Fruit fly (Drosophila melanogaster) whole organism, adult: ENCODE measurements around the gene CG15498.

ENCODE experiments used
- CG11617 ChIP-seq: fragments of 200-800 bp; sonication (Bioruptor generic); optimal IDR thresholded peaks from 2 replicates; lab custom pipeline; 2017; ENCODE audit warnings: mild to moderate bottlenecking, missing biosample characterization, missing genetic modification reagents, missing genetic modification characterization
- CG12768 ChIP-seq: fragments of 200-800 bp; sonication (Bioruptor generic); optimal IDR thresholded peaks from 2 replicates; lab custom pipeline; 2017; ENCODE audit warnings: missing biosample characterization, missing genetic modification characterization, mild to moderate bottlenecking, moderate library complexity, missing genetic modification reagents
- CG33017 ChIP-seq: fragments of 200-800 bp; sonication (Bioruptor generic); optimal IDR thresholded peaks from 2 replicates; lab custom pipeline; 2018; ENCODE audit warnings: missing biosample characterization, mild to moderate bottlenecking, missing genetic modification characterization, moderate library complexity
- CG5204 ChIP-seq: fragments of 200-800 bp; sonication (Bioruptor generic); optimal IDR thresholded peaks from 2 replicates; lab custom pipeline; 2016; ENCODE audit warnings: missing biosample characterization, missing genetic modification characterization
- CG7045 ChIP-seq: fragments of 200-800 bp; sonication (Bioruptor generic); optimal IDR thresholded peaks from 2 replicates; lab custom pipeline; 2017; ENCODE audit warnings: missing biosample characterization, mild to moderate bottlenecking, missing genetic modification characterization
- CG7101 ChIP-seq: fragments of 200-800 bp; sonication (Bioruptor generic); optimal IDR thresholded peaks from 2 replicates; lab custom pipeline; 2018; ENCODE audit warnings: missing biosample characterization, mild to moderate bottlenecking, missing genetic modification characterization, moderate library complexity
- Crg-1 ChIP-seq: fragments of 200-800 bp; sonication (Bioruptor generic); optimal IDR thresholded peaks from 2 replicates; lab custom pipeline; 2016; ENCODE audit warnings: missing biosample characterization, missing genetic modification characterization
- bab1 ChIP-seq: fragments of 200-800 bp; sonication (Bioruptor generic); optimal IDR thresholded peaks from 3 replicates; lab custom pipeline; 2019; ENCODE audit warnings: missing biosample characterization, mild to moderate bottlenecking, missing genetic modification characterization, moderate library complexity
- cic ChIP-seq: fragments of 200-800 bp; sonication (Bioruptor generic); optimal IDR thresholded peaks from 2 replicates; lab custom pipeline; 2017; ENCODE audit warnings: missing biosample characterization, mild to moderate bottlenecking, missing genetic modification characterization, moderate library complexity
- cnc ChIP-seq, 2 experiments: fragments of >200 bp; optimal IDR thresholded peaks; 2 replicates each; lab custom pipeline; 2017
- kay ChIP-seq: fragments of 200-800 bp; sonication (Bioruptor generic); peaks from one replicate; lab custom pipeline; 2016; ENCODE audit warnings: missing biosample characterization, missing genetic modification characterization, borderline replicate concordance
- pad ChIP-seq: fragments of 200-800 bp; sonication (Bioruptor generic); optimal IDR thresholded peaks from 3 replicates; lab custom pipeline; 2017; ENCODE audit warnings: missing biosample characterization, missing genetic modification characterization, mild to moderate bottlenecking, moderate library complexity, missing genetic modification reagents
- tj ChIP-seq: fragments of 200-800 bp; sonication (Bioruptor generic); optimal IDR thresholded peaks from 3 replicates; lab custom pipeline; 2017; ENCODE audit warnings: missing biosample characterization, mild to moderate bottlenecking, missing genetic modification characterization, moderate library complexity

DNA sequence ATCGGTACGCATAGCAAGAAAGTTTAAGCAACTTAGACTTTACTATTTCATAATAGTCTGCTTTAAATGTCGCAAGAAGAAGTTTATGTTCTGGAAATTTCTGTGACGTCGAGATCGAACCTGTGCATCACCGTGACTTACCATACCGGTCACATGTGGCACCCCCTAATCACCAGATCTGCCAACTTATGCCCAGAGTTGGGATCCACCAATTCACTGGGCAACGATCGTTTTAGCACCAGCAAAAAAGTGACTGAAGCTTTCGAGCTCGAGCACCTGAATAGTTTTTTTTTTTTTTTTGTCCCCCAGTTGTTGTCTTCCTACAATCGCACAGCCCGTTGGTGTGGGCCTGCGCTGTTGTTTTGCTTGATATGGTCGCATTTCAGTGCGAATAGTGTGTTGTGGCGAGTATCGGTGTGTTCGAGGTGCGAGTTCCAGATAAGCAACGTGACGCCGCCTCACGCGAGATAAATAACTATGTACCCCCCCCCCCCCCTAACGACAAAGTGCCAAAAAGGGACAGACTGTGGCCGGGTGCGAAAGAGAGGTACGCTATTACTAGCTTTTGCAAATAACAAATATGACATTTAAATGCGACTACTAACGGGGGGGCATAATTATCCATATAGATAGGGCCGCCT is 15.5 kb upstream of the CG15498 start:
- TF ChIP-seq cic (GFP tag; lab: Kevin White, UChicago) (peak; percentile 86), CG33017 (tag; lab: Kevin White, UChicago) (no peak), pad (GFP tag; lab: Kevin White, UChicago) (no peak), kay (GFP tag; lab: Kevin White, UChicago) (no peak), bab1 (GFP tag; lab: Kevin White, UChicago) (no peak), tj (GFP tag; lab: Kevin White, UChicago) (no peak), CG12768 (GFP tag; lab: Kevin White, UChicago) (peak; percentile 43), CG7101 (no peak), CG5204 (GFP tag; lab: Kevin White, UChicago) (no peak), cnc (optimal IDR thresholded peaks at IDR 0.05; lab: Kevin White, UChicago) (no peak), Crg-1 (no peak), CG7045 (GFP tag; lab: Kevin White, UChicago) (no peak), CG11617 (GFP tag; lab: Kevin White, UChicago) (no peak)
